Worm (Caenorhabditis elegans) whole organism, L1 larva: ENCODE measurements around the gene C41C4.9.

Experiments
- F16B12.6 ChIP-seq: fragments of 150-350 bp; optimal IDR thresholded peaks from 2 replicates; lab custom pipeline; 2014; ENCODE audit warnings: missing biosample characterization, missing genetic modification characterization
- Y116A8C.19 ChIP-seq: sonication (generic microtip); optimal IDR thresholded peaks from 2 replicates; lab custom pipeline; 2016; ENCODE audit warnings: missing compliant biosample characterization, missing genetic modification characterization, borderline replicate concordance
- aha-1 ChIP-seq: fragments of 150-350 bp; optimal IDR thresholded peaks from 2 replicates; lab custom pipeline; 2014; ENCODE audit warnings: missing biosample characterization, missing genetic modification characterization
- aly-2 ChIP-seq: fragments of 150-350 bp; optimal IDR thresholded peaks from 2 replicates; lab custom pipeline; 2014; ENCODE audit warnings: missing biosample characterization, missing genetic modification characterization
- ama-1 ChIP-seq: fragments of 150-350 bp; optimal IDR thresholded peaks from 2 replicates; lab custom pipeline; 2014
- ceh-63 ChIP-seq: fragments of 200-800 bp; sonication (Bioruptor generic); optimal IDR thresholded peaks from 2 replicates; lab custom pipeline; 2018; ENCODE audit warnings: mild to moderate bottlenecking, missing genetic modification characterization, missing compliant biosample characterization
- dpl-1 ChIP-seq, 3 experiments: fragments of 150-350 bp in 2 of 3; sonication (generic microtip) in 1 of 3; optimal IDR thresholded peaks; 2 replicates each; lab custom pipeline; 2014 to 2017; ENCODE audit warnings: missing biosample characterization in 3 of 3, missing genetic modification characterization in 3 of 3, missing genetic modification reagents in 3 of 3
- efl-1 ChIP-seq, 4 experiments: fragments of 150-350 bp; optimal IDR thresholded peaks in 3 of 4; peaks in 1 of 4; 1 replicate in 1 of 4; 2 replicates in 3 of 4; lab custom pipeline; 2014; ENCODE audit warnings: missing biosample characterization in 2 of 4, missing genetic modification characterization in 2 of 4, missing genetic modification reagents in 2 of 4
- egl-13 ChIP-seq: sonication (generic microtip); optimal IDR thresholded peaks from 2 replicates; lab custom pipeline; 2016; ENCODE audit warnings: missing genotype, missing genetic modification reagents, missing genetic modification characterization, missing compliant biosample characterization
- egl-27 ChIP-seq, 2 experiments: fragments of 150-350 bp in 1 of 2; sonication (generic microtip); optimal IDR thresholded peaks; 3 replicates each; lab custom pipeline; 2017 to 2018; ENCODE audit warnings: missing biosample characterization in 2 of 2, missing genetic modification characterization in 2 of 2, missing genetic modification reagents in 2 of 2
- elt-2 ChIP-seq: sonication (generic microtip); optimal IDR thresholded peaks from 2 replicates; lab custom pipeline; 2016; ENCODE audit warnings: missing genetic modification characterization, mild to moderate bottlenecking, inconsistent platforms, missing compliant biosample characterization, missing genetic modification reagents
- elt-3 ChIP-seq, 6 experiments: fragments of 150-350 bp in 1 of 6; sonication (generic microtip); optimal IDR thresholded peaks; 2 replicates each; lab custom pipeline; 2017 to 2018; ENCODE audit warnings: missing biosample characterization in 6 of 6, missing genetic modification characterization in 6 of 6, inconsistent platforms in 1 of 6
- fkh-4 ChIP-seq: sonication (generic microtip); optimal IDR thresholded peaks from 2 replicates; lab custom pipeline; 2016; ENCODE audit warnings: missing compliant biosample characterization, missing genetic modification characterization, borderline replicate concordance
- hpl-2 ChIP-seq: fragments of 150-350 bp; optimal IDR thresholded peaks from 2 replicates; lab custom pipeline; 2014; ENCODE audit warnings: missing biosample characterization, missing genetic modification reagents, missing genetic modification characterization
- irx-1 ChIP-seq: sonication (generic microtip); optimal IDR thresholded peaks from 2 replicates; lab custom pipeline; 2016; ENCODE audit warnings: missing genetic modification characterization, missing compliant biosample characterization
- lin-13 ChIP-seq: fragments of 150-350 bp; optimal IDR thresholded peaks from 2 replicates; lab custom pipeline; 2014; ENCODE audit warnings: missing biosample characterization, missing genetic modification reagents, missing genetic modification characterization
- lin-14 ChIP-seq: fragments of 200-800 bp; sonication (Bioruptor generic); optimal IDR thresholded peaks from 2 replicates; lab custom pipeline; 2018; ENCODE audit warnings: mild to moderate bottlenecking, missing genetic modification characterization, moderate library complexity, missing compliant biosample characterization
- lin-35 ChIP-seq, 2 experiments: fragments of 150-350 bp; optimal IDR thresholded peaks; 2 replicates each; lab custom pipeline; 2014; ENCODE audit warnings: missing biosample characterization in 2 of 2, missing genetic modification characterization in 2 of 2, missing genetic modification reagents in 2 of 2
- lsy-2 ChIP-seq, 2 experiments: fragments of 150-350 bp; optimal IDR thresholded peaks; 2 replicates each; lab custom pipeline; 2014; ENCODE audit warnings: missing biosample characterization in 2 of 2, missing genetic modification characterization in 2 of 2
- mab-9 ChIP-seq: fragments of 200-800 bp; sonication (Bioruptor generic); IDR thresholded peaks from 2 replicates; pipeline ENCODE4 v1.3.6; 2022; ENCODE audit warnings: missing genetic modification reagents, missing genetic modification characterization, missing compliant biosample characterization
- mep-1 ChIP-seq: fragments of 150-350 bp; optimal IDR thresholded peaks from 2 replicates; lab custom pipeline; 2014; ENCODE audit warnings: missing biosample characterization, missing genetic modification characterization
- nhr-11 ChIP-seq: fragments of 150-350 bp; optimal IDR thresholded peaks from 2 replicates; lab custom pipeline; 2014; ENCODE audit warnings: missing biosample characterization, missing genetic modification characterization
- nhr-12 ChIP-seq: sonication (generic microtip); optimal IDR thresholded peaks from 2 replicates; lab custom pipeline; 2017; ENCODE audit warnings: missing biosample characterization, missing genetic modification characterization
- nhr-19 ChIP-seq: fragments of 200-800 bp; sonication (Bioruptor generic); conservative IDR thresholded peaks from 2 replicates; pipeline ENCODE4 v1.3.6; 2022; ENCODE audit warnings: missing genetic modification characterization, missing compliant biosample characterization
- nhr-237 ChIP-seq: fragments of 150-350 bp; optimal IDR thresholded peaks from 2 replicates; lab custom pipeline; 2014; ENCODE audit warnings: missing biosample characterization, missing genetic modification characterization
- nhr-76 ChIP-seq: sonication (generic microtip); optimal IDR thresholded peaks from 2 replicates; lab custom pipeline; 2017; ENCODE audit warnings: missing biosample characterization, missing genetic modification characterization
- nhr-85 ChIP-seq: sonication (generic microtip); peaks from one replicate; lab custom pipeline; 2016; ENCODE audit warnings: missing genetic modification characterization, inconsistent platforms, missing compliant biosample characterization
- pax-3 ChIP-seq: fragments of 200-800 bp; sonication (Bioruptor generic); optimal IDR thresholded peaks from 2 replicates; lab custom pipeline; 2018; ENCODE audit warnings: mild to moderate bottlenecking, missing genetic modification characterization, moderate library complexity, missing compliant biosample characterization
- pqm-1 ChIP-seq: sonication (generic microtip); optimal IDR thresholded peaks from 3 replicates; lab custom pipeline; 2017; ENCODE audit warnings: missing biosample characterization, missing genetic modification characterization
- rnt-1 ChIP-seq: sonication (generic microtip); optimal IDR thresholded peaks from 2 replicates; lab custom pipeline; 2016; ENCODE audit warnings: mild to moderate bottlenecking, missing genetic modification characterization, moderate library complexity, missing compliant biosample characterization
- skn-1 ChIP-seq: fragments of 150-350 bp; optimal IDR thresholded peaks from 2 replicates; lab custom pipeline; 2014; ENCODE audit warnings: missing biosample characterization, missing genetic modification characterization
- snpc-4 ChIP-seq: fragments of 150-350 bp; optimal IDR thresholded peaks from 2 replicates; lab custom pipeline; 2014; ENCODE audit warnings: missing biosample characterization, missing genetic modification characterization
- sox-4 ChIP-seq: sonication (generic microtip); optimal IDR thresholded peaks from 2 replicates; lab custom pipeline; 2016; ENCODE audit warnings: missing genetic modification characterization, missing compliant biosample characterization
- sup-37 ChIP-seq: fragments of 200-800 bp; sonication (Bioruptor generic); optimal IDR thresholded peaks from 2 replicates; lab custom pipeline; 2018; ENCODE audit warnings: mild to moderate bottlenecking, missing genetic modification characterization, missing compliant biosample characterization
- swsn-7 ChIP-seq: sonication (generic microtip); optimal IDR thresholded peaks from 2 replicates; lab custom pipeline; 2016; ENCODE audit warnings: missing genetic modification characterization, missing compliant biosample characterization
- unc-130 ChIP-seq: fragments of 150-350 bp; optimal IDR thresholded peaks from 2 replicates; lab custom pipeline; 2017; ENCODE audit warnings: missing biosample characterization, missing genetic modification characterization, inconsistent platforms
- unc-30 ChIP-seq: sonication (generic microtip); optimal IDR thresholded peaks from 2 replicates; lab custom pipeline; 2017; ENCODE audit warnings: missing biosample characterization, missing genetic modification characterization
- unc-86 ChIP-seq: sonication (generic microtip); optimal IDR thresholded peaks from 2 replicates; lab custom pipeline; 2016; ENCODE audit warnings: missing genetic modification characterization, missing compliant biosample characterization
- vab-15 ChIP-seq: sonication (generic microtip); optimal IDR thresholded peaks from 2 replicates; lab custom pipeline; 2017; ENCODE audit warnings: missing genotype, mild to moderate bottlenecking, missing genetic modification characterization, missing compliant biosample characterization
- xbp-1 ChIP-seq: sonication (generic microtip); optimal IDR thresholded peaks from 2 replicates; lab custom pipeline; 2016; ENCODE audit warnings: missing genetic modification characterization, missing compliant biosample characterization
- zag-1 ChIP-seq: fragments of 150-350 bp; optimal IDR thresholded peaks from 2 replicates; lab custom pipeline; 2014; ENCODE audit warnings: missing biosample characterization, missing genetic modification characterization

C41C4.9 gene

DNA sequence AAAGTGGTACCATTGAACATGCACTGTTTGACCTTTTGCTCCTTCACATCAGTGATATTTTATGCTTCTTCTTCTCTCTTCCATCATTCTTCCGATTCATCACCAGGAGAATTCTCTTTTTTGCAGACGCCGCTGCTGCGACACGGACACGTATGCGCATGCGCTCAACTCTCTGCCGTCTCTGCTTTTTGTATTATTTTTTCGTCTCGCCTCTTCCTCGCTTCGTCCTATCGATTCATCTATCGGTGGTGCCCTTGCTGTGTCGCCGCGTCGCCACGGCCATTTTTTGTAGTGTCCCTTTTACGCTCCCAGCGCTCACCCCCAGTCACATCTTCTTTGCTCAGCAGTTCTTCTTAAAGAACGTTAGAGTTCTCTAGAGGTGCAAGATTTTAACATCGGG, 18.7 kb downstream of the C41C4.9 start (continued):
- TF ChIP-seq skn-1, result peak; percentile 34
- TF ChIP-seq nhr-11 (tag; lab: Kevin White, UChicago), result no peak

DNA sequence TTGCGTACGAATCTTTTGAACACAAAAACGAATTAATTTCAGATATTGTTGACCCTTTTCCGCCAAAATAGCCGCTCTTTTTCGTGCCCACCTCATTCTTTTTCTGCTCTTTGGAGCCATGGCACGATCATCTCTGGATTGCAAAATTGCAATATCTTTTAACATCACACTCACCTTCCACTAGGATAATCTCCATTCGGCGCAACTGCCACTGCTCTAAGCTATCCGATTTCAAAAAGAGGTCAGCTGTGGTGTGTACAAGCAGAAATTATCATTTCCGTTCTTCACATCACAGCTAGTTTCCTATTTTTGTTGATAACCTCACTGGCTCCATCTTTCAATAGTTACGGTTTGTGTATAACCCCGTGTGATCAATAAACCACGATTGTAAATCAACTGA, 19.2 kb downstream of the C41C4.9 start:
- TF ChIP-seq mab-9, result no peak
- peak; percentile 19 for TF ChIP-seq rnt-1 (tag; lab: Kevin White, UChicago)

DNA sequence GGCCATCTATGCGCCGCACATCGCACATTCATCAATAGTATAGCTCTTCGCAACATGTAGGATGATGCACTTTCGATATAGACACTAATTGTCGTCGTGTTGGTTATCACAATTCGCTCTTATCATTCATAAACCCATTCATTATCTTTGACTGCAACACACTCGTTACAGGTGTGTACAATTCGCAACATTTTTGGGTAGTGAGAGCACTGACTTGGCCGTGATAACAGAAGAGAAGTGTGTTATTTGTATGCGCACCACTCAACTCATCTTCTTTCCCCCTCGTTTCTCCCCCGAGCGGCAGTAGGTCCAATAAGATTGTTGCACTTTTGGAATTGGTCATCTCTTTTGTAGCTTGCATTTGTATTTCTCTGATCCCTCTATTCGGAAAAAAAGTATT, 19.8 kb downstream of the C41C4.9 start:
- no peak for TF ChIP-seq nhr-76 (tag; lab: Kevin White, UChicago)
- TF ChIP-seq unc-30 (tag; lab: Kevin White, UChicago), result no peak
- no peak for TF ChIP-seq Y116A8C.19 (tag; lab: Kevin White, UChicago)
- TF ChIP-seq dpl-1 (GFP tag; optimal IDR thresholded peaks at IDR 0.05; lab: Kevin White, UChicago), result no peak
- TF ChIP-seq aha-1 (tag; lab: Kevin White, UChicago), result no peak
- TF ChIP-seq lin-35 (GFP tag; optimal IDR thresholded peaks at IDR 0.05; lab: Kevin White, UChicago), result peak in 1 of 2 experiments; percentile 36
- TF ChIP-seq snpc-4 (tag; lab: Kevin White, UChicago), result no peak
- no peak for TF ChIP-seq xbp-1 (tag; lab: Kevin White, UChicago)
- peak; percentile 68 for TF ChIP-seq elt-2 (tag; lab: Kevin White, UChicago)
- no peak for TF ChIP-seq ama-1 (lab: Kevin White, UChicago)
- no peak for TF ChIP-seq aly-2
- TF ChIP-seq unc-86 (tag; lab: Kevin White, UChicago), result no peak
- no peak for TF ChIP-seq pax-3 (tag; lab: Kevin White, UChicago)
- TF ChIP-seq unc-130, result no peak
- no peak for TF ChIP-seq nhr-12 (tag; lab: Kevin White, UChicago)
- no peak for TF ChIP-seq lin-13 (GFP tag; lab: Kevin White, UChicago)
- TF ChIP-seq mep-1, result no peak
- no peak for TF ChIP-seq sox-4 (tag; lab: Kevin White, UChicago)
- no peak for TF ChIP-seq hpl-2 (GFP tag; lab: Kevin White, UChicago)
- peak; percentile 17 for TF ChIP-seq nhr-85
- TF ChIP-seq nhr-19 (GFP tag; lab: Robert Waterston, UW), result no peak
- no peak for TF ChIP-seq nhr-237 (tag; lab: Kevin White, UChicago)
- no peak for TF ChIP-seq sup-37 (GFP tag; lab: Kevin White, UChicago)
- no peak for TF ChIP-seq egl-27 (tag; optimal IDR thresholded peaks at IDR 0.05; lab: Kevin White, UChicago)
- TF ChIP-seq swsn-7 (tag; lab: Kevin White, UChicago), result no peak
- no peak for TF ChIP-seq vab-15 (tag; lab: Kevin White, UChicago)
- no peak for TF ChIP-seq ceh-63 (GFP tag; lab: Kevin White, UChicago)
- TF ChIP-seq egl-13 (tag; lab: Kevin White, UChicago), result no peak
- TF ChIP-seq elt-3 (tag; optimal IDR thresholded peaks at IDR 0.05; lab: Kevin White, UChicago), result no peak
- no peak for TF ChIP-seq zag-1 (tag; lab: Kevin White, UChicago)
- no peak for TF ChIP-seq fkh-4
- no peak for TF ChIP-seq irx-1 (tag; lab: Kevin White, UChicago)
- peak in 1 of 2 experiments; percentile 4 for TF ChIP-seq lsy-2 (tag; optimal IDR thresholded peaks at IDR 0.05; lab: Kevin White, UChicago)
- TF ChIP-seq pqm-1 (tag; lab: Kevin White, UChicago), result peak; percentile 31
- TF ChIP-seq F16B12.6 (tag; lab: Kevin White, UChicago), result no peak
- TF ChIP-seq lin-14 (GFP tag; lab: Kevin White, UChicago), result peak; percentile 7

ce11 chrII:8127794-8128193, 20.3 kb downstream of the C41C4.9 start:
- TF ChIP-seq efl-1 (optimal IDR thresholded peaks at IDR 0.05; lab: Kevin White, UChicago), result no peak
- peak in 1 of 2 experiments; percentile 74 for TF ChIP-seq efl-1 (GFP tag; optimal IDR thresholded peaks at IDR 0.05 in 1 of 2; lab: Kevin White, UChicago)
- no peak for TF ChIP-seq dpl-1 (GFP tag; optimal IDR thresholded peaks at IDR 0.05; lab: Kevin White, UChicago)
